Fruit fly (Drosophila melanogaster) whole organism, embryonic: Measurements from ENCODE around the gene CG14273.

Source experiments
- CG11504 ChIP-seq: fragments of 200-800 bp; sonication (Bioruptor generic); optimal IDR thresholded peaks from 3 replicates; lab custom pipeline; 2019; ENCODE audit warnings: missing biosample characterization, mild to moderate bottlenecking, missing genetic modification characterization, moderate library complexity
- CG13287 ChIP-seq: fragments of 200-800 bp; sonication (Bioruptor generic); IDR thresholded peaks from 2 replicates; pipeline ENCODE4 v1.3.6; 2022; ENCODE audit warnings: missing biosample characterization, missing genetic modification characterization; ENCODE audit not compliant: partially characterized antibody
- CG13775 ChIP-seq: fragments of 200-800 bp; sonication (Bioruptor generic); optimal IDR thresholded peaks from 3 replicates; lab custom pipeline; 2017; ENCODE audit warnings: missing biosample characterization, mild to moderate bottlenecking, missing genetic modification characterization
- CG14860 ChIP-seq: fragments of 200-800 bp; sonication (Bioruptor generic); IDR thresholded peaks from 3 replicates; pipeline ENCODE4 v1.3.6; 2022; ENCODE audit warnings: missing biosample characterization, missing genetic modification characterization; ENCODE audit not compliant: partially characterized antibody
- CG14965 ChIP-seq: fragments of 200-800 bp; sonication (Bioruptor generic); optimal IDR thresholded peaks from 2 replicates; lab custom pipeline; 2016; ENCODE audit warnings: missing biosample characterization, missing genetic modification characterization, borderline replicate concordance
- CG15601 ChIP-seq: fragments of 200-800 bp; sonication (Bioruptor generic); optimal IDR thresholded peaks from 3 replicates; lab custom pipeline; 2019; ENCODE audit warnings: missing biosample characterization, mild to moderate bottlenecking, missing genetic modification characterization, moderate library complexity
- CG15696 ChIP-seq: fragments of 200-800 bp; sonication (Bioruptor generic); optimal IDR thresholded peaks from 2 replicates; lab custom pipeline; 2019; ENCODE audit warnings: missing biosample characterization, mild to moderate bottlenecking, missing genetic modification characterization, moderate library complexity
- CG18476 ChIP-seq: fragments of 200-800 bp; sonication (Bioruptor generic); optimal IDR thresholded peaks from 2 replicates; lab custom pipeline; 2016; ENCODE audit warnings: missing biosample characterization, mild to moderate bottlenecking, missing genetic modification characterization
- CG2120 ChIP-seq: fragments of 200-800 bp; sonication (Bioruptor generic); optimal IDR thresholded peaks from 3 replicates; lab custom pipeline; 2016; ENCODE audit warnings: missing biosample characterization, missing genetic modification characterization
- CG2202 ChIP-seq: fragments of 200-800 bp; sonication (Bioruptor generic); optimal IDR thresholded peaks from 2 replicates; lab custom pipeline; 2018; ENCODE audit warnings: missing biosample characterization, mild to moderate bottlenecking, missing genetic modification characterization
- CG30020 ChIP-seq: fragments of 200-800 bp; optimal IDR thresholded peaks from 2 replicates; lab custom pipeline; 2019; ENCODE audit warnings: missing biosample characterization, mild to moderate bottlenecking, missing genetic modification characterization, moderate library complexity
- CG32532 ChIP-seq: fragments of 200-800 bp; sonication (Bioruptor generic); IDR thresholded peaks from 2 replicates; pipeline ENCODE4 v1.3.6; 2022; ENCODE audit warnings: missing biosample characterization, missing genetic modification characterization
- CG34422 ChIP-seq: fragments of 200-800 bp; sonication (Bioruptor generic); IDR thresholded peaks from 3 replicates; pipeline ENCODE4 v1.3.6; 2022; ENCODE audit warnings: missing biosample characterization, missing genetic modification characterization
- CG6765 ChIP-seq: fragments of 200-800 bp; sonication (Bioruptor generic); optimal IDR thresholded peaks from 3 replicates; lab custom pipeline; 2017; ENCODE audit warnings: missing biosample characterization, mild to moderate bottlenecking, missing genetic modification characterization
- CG6813 ChIP-seq: fragments of 200-800 bp; sonication (Bioruptor generic); optimal IDR thresholded peaks from 2 replicates; lab custom pipeline; 2017; ENCODE audit warnings: missing biosample characterization, missing genetic modification characterization, mild to moderate bottlenecking, moderate library complexity, missing genetic modification reagents
- CG7357 ChIP-seq: fragments of 200-800 bp; sonication (Bioruptor generic); IDR thresholded peaks from 3 replicates; pipeline ENCODE4 v1.3.6; 2022; ENCODE audit warnings: missing biosample characterization, missing genetic modification characterization
- CG8478 ChIP-seq: fragments of >200 bp; optimal IDR thresholded peaks from 2 replicates; lab custom pipeline; 2018
- CG9215 ChIP-seq: fragments of 200-800 bp; sonication (Bioruptor generic); IDR thresholded peaks from 2 replicates; pipeline ENCODE4 v1.3.6; 2022; ENCODE audit warnings: missing biosample characterization, missing genetic modification characterization
- D19A ChIP-seq: fragments of 200-800 bp; optimal IDR thresholded peaks from 3 replicates; lab custom pipeline; 2019; ENCODE audit warnings: missing biosample characterization, mild to moderate bottlenecking, missing genetic modification characterization, moderate library complexity
- Fer1 ChIP-seq: fragments of 200-800 bp; sonication (Bioruptor generic); optimal IDR thresholded peaks from 2 replicates; lab custom pipeline; 2017; ENCODE audit warnings: missing biosample characterization, mild to moderate bottlenecking, missing genetic modification characterization
- Hr51 ChIP-seq, 2 experiments: fragments of 200-800 bp; sonication (Bioruptor generic); optimal IDR thresholded peaks; 2 replicates in 1 of 2; 3 replicates in 1 of 2; lab custom pipeline; 2016 to 2018; ENCODE audit warnings: missing biosample characterization in 2 of 2, missing genetic modification characterization in 2 of 2, mild to moderate bottlenecking in 1 of 2, moderate library complexity in 1 of 2
- Hr78 ChIP-seq, 2 experiments: fragments of 200-800 bp in 1 of 2; fragments of >200 bp in 1 of 2; sonication (Bioruptor generic) in 1 of 2; optimal IDR thresholded peaks; 2 replicates each; lab custom pipeline; 2017 to 2019; ENCODE audit warnings: missing biosample characterization in 2 of 2, missing genetic modification characterization in 2 of 2, mild to moderate bottlenecking in 1 of 2, moderate library complexity in 1 of 2
- Jarid2 ChIP-seq: fragments of 200-800 bp; sonication (Bioruptor generic); optimal IDR thresholded peaks from 3 replicates; lab custom pipeline; 2017; ENCODE audit warnings: mild to moderate bottlenecking, missing biosample characterization, missing genetic modification reagents, missing genetic modification characterization
- Lhr ChIP-seq: fragments of 200-800 bp; sonication (Bioruptor generic); optimal IDR thresholded peaks from 3 replicates; lab custom pipeline; 2017; ENCODE audit warnings: mild to moderate bottlenecking, missing biosample characterization, missing genetic modification reagents, missing genetic modification characterization
- Lpt ChIP-seq: fragments of >200 bp; optimal IDR thresholded peaks from 2 replicates; lab custom pipeline; 2018; ENCODE audit warnings: missing biosample characterization, missing genetic modification characterization
- Mes4 ChIP-seq: fragments of 200-800 bp; sonication (Bioruptor generic); optimal IDR thresholded peaks from 2 replicates; lab custom pipeline; 2016; ENCODE audit warnings: missing biosample characterization, missing genetic modification characterization
- Nf-YA ChIP-seq: fragments of 200-800 bp; sonication (Bioruptor generic); IDR thresholded peaks from 2 replicates; pipeline ENCODE4 v1.3.6; 2022; ENCODE audit warnings: missing biosample characterization, missing genetic modification characterization
- Opbp ChIP-seq: fragments of 200-800 bp; sonication (Bioruptor generic); IDR thresholded peaks from 3 replicates; pipeline ENCODE4 v1.3.6; 2022; ENCODE audit warnings: missing biosample characterization, missing genetic modification characterization; ENCODE audit not compliant: partially characterized antibody
- Rfx ChIP-seq: fragments of 200-800 bp; sonication (Bioruptor generic); IDR thresholded peaks from 2 replicates; pipeline ENCODE4 v1.3.6; 2022; ENCODE audit warnings: missing biosample characterization, missing genetic modification characterization
- Rx ChIP-seq: fragments of 200-800 bp; sonication (Bioruptor generic); IDR thresholded peaks from 2 replicates; pipeline ENCODE4 v1.3.6; 2022; ENCODE audit warnings: missing biosample characterization, missing genetic modification characterization
- Six4 ChIP-seq: fragments of 200-800 bp; sonication (Bioruptor generic); optimal IDR thresholded peaks from 2 replicates; lab custom pipeline; 2016; ENCODE audit warnings: missing biosample characterization, missing genetic modification characterization
- Sry-β ChIP-seq: fragments of 200-800 bp; sonication (Bioruptor generic); optimal IDR thresholded peaks from 2 replicates; lab custom pipeline; 2018; ENCODE audit warnings: missing biosample characterization, mild to moderate bottlenecking, missing genetic modification characterization, moderate library complexity
- dm ChIP-seq: fragments of 200-800 bp; sonication (Bioruptor generic); optimal IDR thresholded peaks from 3 replicates; lab custom pipeline; 2016; ENCODE audit warnings: missing biosample characterization, missing genetic modification characterization
- dysf ChIP-seq: fragments of 200-800 bp; sonication (Bioruptor generic); IDR thresholded peaks from 3 replicates; pipeline ENCODE4 v1.3.6; 2022; ENCODE audit warnings: missing biosample characterization, missing genetic modification characterization
- eve ChIP-seq, 2 experiments: fragments of >200 bp; optimal IDR thresholded peaks; 2 replicates each; lab custom pipeline; 2017; ENCODE audit warnings: missing biosample characterization in 2 of 2, missing genetic modification characterization in 2 of 2
- gcm ChIP-seq: fragments of 200-800 bp; sonication (Bioruptor generic); optimal IDR thresholded peaks from 2 replicates; lab custom pipeline; 2019; ENCODE audit warnings: missing biosample characterization, mild to moderate bottlenecking, missing genetic modification characterization, moderate library complexity
- ind ChIP-seq: fragments of 200-800 bp; sonication (Bioruptor generic); optimal IDR thresholded peaks from 3 replicates; lab custom pipeline; 2016; ENCODE audit warnings: missing biosample characterization, missing genetic modification characterization
- insv ChIP-seq, 2 experiments: fragments of 200-800 bp; sonication (Bioruptor generic); optimal IDR thresholded peaks; 3 replicates each; lab custom pipeline; 2016 to 2018; ENCODE audit warnings: missing biosample characterization in 2 of 2, missing genetic modification characterization in 2 of 2
- lbe ChIP-seq: fragments of 200-800 bp; sonication (Bioruptor generic); optimal IDR thresholded peaks from 2 replicates; lab custom pipeline; 2016; ENCODE audit warnings: missing biosample characterization, mild to moderate bottlenecking, missing genetic modification characterization
- luna ChIP-seq: fragments of 200-800 bp; sonication (Bioruptor generic); optimal IDR thresholded peaks from 2 replicates; lab custom pipeline; 2016; ENCODE audit warnings: missing biosample characterization, missing genetic modification characterization
- nerfin-1 ChIP-seq: fragments of 200-800 bp; sonication (Bioruptor generic); optimal IDR thresholded peaks from 3 replicates; lab custom pipeline; 2019; ENCODE audit warnings: missing biosample characterization, mild to moderate bottlenecking, missing genetic modification characterization, moderate library complexity
- oc ChIP-seq: fragments of 200-800 bp; sonication (Bioruptor generic); optimal IDR thresholded peaks from 2 replicates; lab custom pipeline; 2018; ENCODE audit warnings: missing biosample characterization, mild to moderate bottlenecking, missing genetic modification characterization, moderate library complexity
- onecut ChIP-seq: fragments of 200-800 bp; sonication (Bioruptor generic); IDR thresholded peaks from 2 replicates; pipeline ENCODE4 v1.3.6; 2022; ENCODE audit warnings: missing biosample characterization, missing genetic modification characterization
- salm ChIP-seq: fragments of 200-800 bp; sonication (Bioruptor generic); optimal IDR thresholded peaks from 2 replicates; lab custom pipeline; 2018; ENCODE audit warnings: missing biosample characterization, mild to moderate bottlenecking, missing genetic modification characterization
- seq ChIP-seq: fragments of 200-800 bp; sonication (Bioruptor generic); IDR thresholded peaks from 2 replicates; pipeline ENCODE4 v1.3.6; 2022; ENCODE audit warnings: missing biosample characterization, missing genetic modification characterization
- toy ChIP-seq: fragments of 200-800 bp; sonication (Bioruptor generic); IDR thresholded peaks from 2 replicates; pipeline ENCODE4 v1.3.6; 2022; ENCODE audit warnings: missing biosample characterization, missing genetic modification characterization
- ttk ChIP-seq: fragments of 200-800 bp; sonication (Bioruptor generic); IDR thresholded peaks from 2 replicates; pipeline ENCODE4 v2.1.2; 2022; ENCODE audit warnings: missing biosample characterization, missing genetic modification characterization
- wdn ChIP-seq: fragments of 200-800 bp; sonication (Bioruptor generic); IDR thresholded peaks from 2 replicates; pipeline ENCODE4 v1.3.6; 2022; ENCODE audit warnings: missing biosample characterization, missing genetic modification characterization
- wek ChIP-seq: fragments of 200-800 bp; sonication (Bioruptor generic); optimal IDR thresholded peaks from 3 replicates; lab custom pipeline; 2018; ENCODE audit warnings: missing biosample characterization, mild to moderate bottlenecking, missing genetic modification characterization, moderate library complexity
- wor ChIP-seq: fragments of 200-800 bp; sonication (Bioruptor generic); IDR thresholded peaks from 2 replicates; pipeline ENCODE4 v1.3.6; 2022; ENCODE audit warnings: missing biosample characterization, missing genetic modification characterization

CG14273 gene

dm6 chr2L:8376717-8377116 is 34.2 kb downstream of the CG14273 start, which contains the start of the genes CG13390 and CG17294 (continued):
- peak; percentile 99 for TF ChIP-seq lbe (GFP tag; lab: Kevin White, UChicago)
- TF ChIP-seq CG15696 (tag; lab: Kevin White, UChicago) = peak; percentile 99
- peak; percentile 97 for TF ChIP-seq Lhr (GFP tag; lab: Kevin White, UChicago)
- peak; percentile 99 for TF ChIP-seq seq (GFP tag; lab: Robert Waterston, UW)
- TF ChIP-seq CG9215 (GFP tag; lab: Robert Waterston, UW) = peak; percentile 99
- peak; percentile 99 for TF ChIP-seq salm (tag; lab: Kevin White, UChicago)
- TF ChIP-seq Hr51 (GFP tag; optimal IDR thresholded peaks at IDR 0.05; lab: Kevin White, UChicago) = peak; percentile 96 to 100
- peak; percentile 97 for TF ChIP-seq CG18476 (GFP tag; lab: Kevin White, UChicago)
- TF ChIP-seq CG6765 (GFP tag; lab: Kevin White, UChicago) = peak; percentile 100
- no peak for TF ChIP-seq Lpt (GFP tag; lab: Kevin White, UChicago)
- TF ChIP-seq insv (GFP tag; optimal IDR thresholded peaks at IDR 0.05; lab: Kevin White, UChicago) = peak in 1 of 2 experiments; percentile 87
- TF ChIP-seq CG30020 = peak; percentile 93
- peak; percentile 98 for TF ChIP-seq D19A
- TF ChIP-seq ttk = peak; percentile 99
- peak; percentile 99 for TF ChIP-seq CG6813 (GFP tag; lab: Kevin White, UChicago)
- peak; percentile 99 for TF ChIP-seq ind (GFP tag; lab: Kevin White, UChicago)
- peak; percentile 99 for TF ChIP-seq Rx
- no peak for TF ChIP-seq CG8478
- peak; percentile 100 for TF ChIP-seq Rfx (GFP tag; lab: Robert Waterston, UW)
- peak; percentile 98 for TF ChIP-seq CG7357 (GFP tag; lab: Robert Waterston, UW)
- peak; percentile 99 for TF ChIP-seq toy (GFP tag; lab: Robert Waterston, UW)
- TF ChIP-seq CG11504 = peak; percentile 98
- peak; percentile 91 for TF ChIP-seq CG13287 (GFP tag; lab: Robert Waterston, UW)
- peak; percentile 100 for TF ChIP-seq CG34422 (GFP tag; lab: Robert Waterston, UW)
- TF ChIP-seq eve (GFP tag; optimal IDR thresholded peaks at IDR 0.05; lab: Kevin White, UChicago) = no peak
- peak; percentile 94 for TF ChIP-seq wek (GFP tag; lab: Kevin White, UChicago)
- TF ChIP-seq wor (GFP tag; lab: Robert Waterston, UW) = peak; percentile 99
- TF ChIP-seq CG15601 (tag; lab: Kevin White, UChicago) = peak; percentile 99
- 0 out of 3 replicates have a peak, but pooled peaks have one; percentile 44 for TF ChIP-seq CG14860 (GFP tag; lab: Robert Waterston, UW)
- TF ChIP-seq Hr78 (GFP tag; optimal IDR thresholded peaks at IDR 0.05; lab: Kevin White, UChicago) = peak in 1 of 2 experiments; percentile 97
- TF ChIP-seq CG2120 (GFP tag; lab: Kevin White, UChicago) = peak; percentile 99
- TF ChIP-seq CG32532 (GFP tag; lab: Robert Waterston, UW) = peak; percentile 100
- peak; percentile 37 for TF ChIP-seq CG14965 (GFP tag; lab: Kevin White, UChicago)
- TF ChIP-seq nerfin-1 (tag; lab: Kevin White, UChicago) = peak; percentile 99
- peak; percentile 100 for TF ChIP-seq Fer1 (GFP tag; lab: Kevin White, UChicago)
- TF ChIP-seq CG13775 (GFP tag; lab: Kevin White, UChicago) = peak; percentile 99
- peak; percentile 86 for TF ChIP-seq luna (GFP tag; lab: Kevin White, UChicago)
- peak; percentile 100 for TF ChIP-seq oc (tag; lab: Kevin White, UChicago)
- peak; percentile 87 for TF ChIP-seq dm (GFP tag; lab: Kevin White, UChicago)
- TF ChIP-seq Six4 (GFP tag; lab: Kevin White, UChicago) = peak; percentile 99
- TF ChIP-seq CG2202 (tag; lab: Kevin White, UChicago) = peak; percentile 99
- peak; percentile 31; the same call in 1 of the 3 replicates for TF ChIP-seq Opbp
- peak; percentile 84 for TF ChIP-seq Mes4 (GFP tag; lab: Kevin White, UChicago)
- TF ChIP-seq Jarid2 (GFP tag; lab: Kevin White, UChicago) = peak; percentile 95
- TF ChIP-seq gcm (GFP tag; lab: Kevin White, UChicago) = peak; percentile 99
- peak; percentile 100 for TF ChIP-seq wdn (GFP tag; lab: Robert Waterston, UW)
- peak; percentile 99 for TF ChIP-seq Nf-YA (GFP tag; lab: Robert Waterston, UW)
- TF ChIP-seq dysf = peak; percentile 100
- peak; percentile 76 for TF ChIP-seq Sry-β (GFP tag; lab: Kevin White, UChicago)
- TF ChIP-seq onecut (GFP tag; lab: Robert Waterston, UW) = peak; percentile 99
